Worm (Caenorhabditis elegans): ENCODE results near the gene nhr-269.

DNA sequence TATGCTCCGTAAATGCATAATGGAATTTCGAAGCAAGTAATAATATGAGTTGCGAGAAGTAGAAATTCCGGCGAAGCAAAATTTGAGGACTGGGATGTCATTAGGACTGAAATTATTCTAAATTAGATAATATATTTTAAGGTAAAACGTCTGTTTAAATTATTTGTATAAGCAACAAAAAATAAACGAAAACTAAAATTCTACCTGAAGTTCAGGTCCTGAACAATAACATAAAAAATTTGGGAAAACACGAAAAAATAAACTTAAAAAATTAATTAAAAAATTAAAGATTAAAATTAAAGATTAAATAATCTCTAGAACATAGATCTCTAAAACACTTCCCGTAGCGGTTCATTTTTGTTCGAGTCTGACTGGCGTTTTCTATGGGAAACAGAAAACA lies 10.2 kb upstream of the nhr-269 start, which contains the start of gene srh-251:
- TF ChIP-seq cog-1 (tag; optimal IDR thresholded peaks at IDR 0.05) (no peak), T22C8.4 (GFP tag; IDR thresholded peaks at IDR 0.05) (no peak), flt-1 (GFP tag; IDR thresholded peaks at IDR 0.05) (no peak), med-1 (GFP tag; optimal IDR thresholded peaks at IDR 0.05; ENCODE audit: insufficient read depth) (no peak), ref-1 (GFP tag; conservative IDR thresholded peaks at IDR 0.05) (no peak), ztf-23 (GFP tag; IDR thresholded peaks at IDR 0.05) (no peak), klf-2 (GFP tag; conservative IDR thresholded peaks at IDR 0.05) (no peak)
